Worm (Caenorhabditis elegans) whole organism, early embryonic: ENCODE measurements around the gene C47E12.2.

Experiments
- B0310.2 ChIP-seq: sonication (generic microtip); optimal IDR thresholded peaks from 2 replicates; lab custom pipeline; 2016; ENCODE audit warnings: mild to moderate bottlenecking, missing genetic modification characterization, missing compliant biosample characterization
- F13C5.2 ChIP-seq: sonication (generic microtip); optimal IDR thresholded peaks from 2 replicates; lab custom pipeline; 2017; ENCODE audit warnings: mild to moderate bottlenecking, missing genetic modification characterization, inconsistent platforms, missing compliant biosample characterization
- ama-1 ChIP-seq: fragments of 150-350 bp; optimal IDR thresholded peaks from 2 replicates; lab custom pipeline; 2014
- ceh-13 ChIP-seq: fragments of 200-800 bp; sonication (Bioruptor generic); optimal IDR thresholded peaks from 2 replicates; lab custom pipeline; 2018; ENCODE audit warnings: mild to moderate bottlenecking, missing genetic modification characterization, missing compliant biosample characterization
- ceh-36 ChIP-seq: sonication (generic microtip); optimal IDR thresholded peaks from 2 replicates; lab custom pipeline; 2016; ENCODE audit warnings: missing genetic modification characterization, inconsistent platforms, missing compliant biosample characterization
- flt-1 ChIP-seq: fragments of 200-800 bp; sonication (Bioruptor generic); IDR thresholded peaks from 2 replicates; pipeline ENCODE4 v1.3.6; 2022; ENCODE audit warnings: missing genetic modification characterization, missing compliant biosample characterization
- hmbx-1 ChIP-seq: sonication (generic microtip); optimal IDR thresholded peaks from 2 replicates; lab custom pipeline; 2016; ENCODE audit warnings: mild to moderate bottlenecking, missing genetic modification characterization, missing compliant biosample characterization
- pes-1 ChIP-seq: fragments of 200-800 bp; sonication (Bioruptor generic); IDR thresholded peaks from 2 replicates; pipeline ENCODE4 v1.3.6; 2022; ENCODE audit warnings: missing genetic modification reagents, missing genetic modification characterization, missing compliant biosample characterization
- scrt-1 ChIP-seq: fragments of 200-800 bp; sonication (Bioruptor generic); IDR thresholded peaks from 2 replicates; pipeline ENCODE4 v1.3.6; 2022; ENCODE audit warnings: missing genetic modification characterization, missing compliant biosample characterization
- sea-1 ChIP-seq: fragments of 200-800 bp; sonication (Bioruptor generic); conservative IDR thresholded peaks from 2 replicates; pipeline ENCODE4 v1.3.6; 2022; ENCODE audit warnings: missing genetic modification characterization, missing compliant biosample characterization
- tbx-11 ChIP-seq: fragments of 200-800 bp; sonication (Bioruptor generic); IDR thresholded peaks from 2 replicates; pipeline ENCODE4 v1.3.6; 2022; ENCODE audit warnings: missing genetic modification characterization, missing compliant biosample characterization
- tbx-37 ChIP-seq: fragments of 200-800 bp; sonication (Bioruptor generic); conservative IDR thresholded peaks from 2 replicates; pipeline ENCODE4 v1.3.6; 2022; ENCODE audit warnings: missing genetic modification reagents, missing genetic modification characterization, missing compliant biosample characterization

- TF ChIP-seq ama-1 (lab: Kevin White, UChicago) (peak; percentile 61), ceh-36 (no peak), hmbx-1 (no peak), ceh-13 (GFP tag; lab: Kevin White, UChicago) (no peak), B0310.2 (tag; lab: Kevin White, UChicago) (no peak), sea-1 (no peak), tbx-37 (no peak), F13C5.2 (tag; lab: Kevin White, UChicago) (no peak), tbx-11 (GFP tag; lab: Robert Waterston, UW) (no peak), flt-1 (GFP tag; lab: Robert Waterston, UW) (no peak), scrt-1 (GFP tag; lab: Robert Waterston, UW) (no peak), pes-1 (GFP tag; lab: Robert Waterston, UW) (no peak)
These were observed 8.4 kb downstream of the C47E12.2 start, which contains the start of gene uba-1 for ce11 chrIV:9994895-9995394.
